Fruit fly (Drosophila melanogaster) whole organism, embryonic: ENCODE measurements around the gene MED15.

ENCODE experiments used
- CG12236 ChIP-seq: fragments of 200-800 bp; sonication (Bioruptor generic); optimal IDR thresholded peaks from 2 replicates; lab custom pipeline; 2016; ENCODE audit warnings: missing biosample characterization, missing genetic modification characterization
- CG12299 ChIP-seq: fragments of 200-800 bp; sonication (Bioruptor generic); optimal IDR thresholded peaks from 2 replicates; lab custom pipeline; 2018; ENCODE audit warnings: missing biosample characterization, mild to moderate bottlenecking, missing genetic modification characterization
- CG13624 ChIP-seq: fragments of 200-800 bp; sonication (Bioruptor generic); optimal IDR thresholded peaks from 2 replicates; lab custom pipeline; 2016; ENCODE audit warnings: missing biosample characterization, missing genetic modification characterization
- CG13894 ChIP-seq: fragments of 200-800 bp; sonication (Bioruptor generic); optimal IDR thresholded peaks from 3 replicates; lab custom pipeline; 2018; ENCODE audit warnings: missing biosample characterization, mild to moderate bottlenecking, missing genetic modification characterization, moderate library complexity
- CG15011 ChIP-seq: fragments of 200-800 bp; sonication (Bioruptor generic); optimal IDR thresholded peaks from 3 replicates; lab custom pipeline; 2018; ENCODE audit warnings: missing biosample characterization, mild to moderate bottlenecking, missing genetic modification characterization
- CG15269 ChIP-seq: fragments of 200-800 bp; sonication (Bioruptor generic); optimal IDR thresholded peaks from 2 replicates; lab custom pipeline; 2018; ENCODE audit warnings: missing biosample characterization, mild to moderate bottlenecking, missing genetic modification characterization, moderate library complexity
- CG15514 ChIP-seq: fragments of 200-800 bp; sonication (Bioruptor generic); optimal IDR thresholded peaks from 3 replicates; lab custom pipeline; 2017; ENCODE audit warnings: missing biosample characterization, missing genetic modification characterization, mild to moderate bottlenecking, moderate library complexity, missing genetic modification reagents
- CG17385 ChIP-seq: fragments of 200-800 bp; sonication (Bioruptor generic); optimal IDR thresholded peaks from 3 replicates; lab custom pipeline; 2018; ENCODE audit warnings: missing biosample characterization, mild to moderate bottlenecking, missing genetic modification characterization
- CG18599 ChIP-seq: fragments of 200-800 bp; sonication (Bioruptor generic); optimal IDR thresholded peaks from 3 replicates; lab custom pipeline; 2017; ENCODE audit warnings: missing biosample characterization, missing genetic modification characterization, mild to moderate bottlenecking, moderate library complexity, missing genetic modification reagents
- CG32532 ChIP-seq: fragments of 200-800 bp; sonication (Bioruptor generic); IDR thresholded peaks from 2 replicates; pipeline ENCODE4 v1.3.6; 2022; ENCODE audit warnings: missing biosample characterization, missing genetic modification characterization
- CG4328 ChIP-seq: fragments of 200-800 bp; sonication (Bioruptor generic); optimal IDR thresholded peaks from 3 replicates; lab custom pipeline; 2017; ENCODE audit warnings: missing biosample characterization, missing genetic modification reagents, missing genetic modification characterization
- CG6254 ChIP-seq: fragments of 200-800 bp; sonication (Bioruptor generic); optimal IDR thresholded peaks from 3 replicates; lab custom pipeline; 2017; ENCODE audit warnings: mild to moderate bottlenecking, missing biosample characterization, missing genetic modification reagents, missing genetic modification characterization
- CG6813 ChIP-seq: fragments of 200-800 bp; sonication (Bioruptor generic); optimal IDR thresholded peaks from 2 replicates; lab custom pipeline; 2017; ENCODE audit warnings: missing biosample characterization, missing genetic modification characterization, mild to moderate bottlenecking, moderate library complexity, missing genetic modification reagents
- CrebB ChIP-seq: fragments of 200-800 bp; sonication (Bioruptor generic); optimal IDR thresholded peaks from 3 replicates; lab custom pipeline; 2018; ENCODE audit warnings: missing biosample characterization, mild to moderate bottlenecking, missing genetic modification characterization
- Deaf1 ChIP-seq: fragments of 200-800 bp; optimal IDR thresholded peaks from 3 replicates; lab custom pipeline; 2019; ENCODE audit warnings: missing biosample characterization, mild to moderate bottlenecking, missing genetic modification characterization, moderate library complexity
- Dek ChIP-seq: fragments of 200-800 bp; sonication (Bioruptor generic); optimal IDR thresholded peaks from 3 replicates; lab custom pipeline; 2019; ENCODE audit warnings: missing biosample characterization, mild to moderate bottlenecking, missing genetic modification characterization, moderate library complexity
- Elba2 ChIP-seq: fragments of 200-800 bp; sonication (Bioruptor generic); optimal IDR thresholded peaks from 3 replicates; lab custom pipeline; 2016; ENCODE audit warnings: missing biosample characterization, missing genetic modification characterization
- GATAe ChIP-seq: fragments of 200-800 bp; sonication (Bioruptor generic); conservative IDR thresholded peaks from 2 replicates; pipeline ENCODE4 v1.3.6; 2022; ENCODE audit warnings: missing biosample characterization, missing genetic modification characterization
- HHEX ChIP-seq: fragments of 200-800 bp; sonication (Bioruptor generic); optimal IDR thresholded peaks from 3 replicates; lab custom pipeline; 2017; ENCODE audit warnings: missing biosample characterization, mild to moderate bottlenecking, missing genetic modification characterization, missing genetic modification reagents
- HLH54F ChIP-seq: fragments of 200-800 bp; sonication (Bioruptor generic); optimal IDR thresholded peaks from 3 replicates; lab custom pipeline; 2016; ENCODE audit warnings: missing biosample characterization, missing genetic modification characterization
- Hand ChIP-seq: fragments of 200-800 bp; sonication (Bioruptor generic); optimal IDR thresholded peaks from 2 replicates; lab custom pipeline; 2017; ENCODE audit warnings: mild to moderate bottlenecking, missing biosample characterization, missing genetic modification reagents, missing genetic modification characterization
- HmgZ ChIP-seq: fragments of 200-800 bp; sonication (Bioruptor generic); optimal IDR thresholded peaks from 2 replicates; lab custom pipeline; 2018; ENCODE audit warnings: missing biosample characterization, mild to moderate bottlenecking, missing genetic modification characterization
- Hmr ChIP-seq: fragments of 200-800 bp; sonication (Bioruptor generic); optimal IDR thresholded peaks from 3 replicates; lab custom pipeline; 2017; ENCODE audit warnings: mild to moderate bottlenecking, missing biosample characterization, missing genetic modification reagents, missing genetic modification characterization
- Hr78 ChIP-seq, 2 experiments: fragments of 200-800 bp in 1 of 2; fragments of >200 bp in 1 of 2; sonication (Bioruptor generic) in 1 of 2; optimal IDR thresholded peaks; 2 replicates each; lab custom pipeline; 2017 to 2019; ENCODE audit warnings: missing biosample characterization in 2 of 2, missing genetic modification characterization in 2 of 2, mild to moderate bottlenecking in 1 of 2, moderate library complexity in 1 of 2
- Meics ChIP-seq: fragments of 200-800 bp; sonication (Bioruptor generic); optimal IDR thresholded peaks from 2 replicates; lab custom pipeline; 2017; ENCODE audit warnings: missing biosample characterization, mild to moderate bottlenecking, missing genetic modification characterization
- NFAT ChIP-seq: fragments of 200-800 bp; sonication (Bioruptor generic); IDR thresholded peaks from 2 replicates; pipeline ENCODE4 v1.3.6; 2022; ENCODE audit warnings: missing biosample characterization, missing genetic modification characterization
- Nf-YC ChIP-seq: fragments of 200-800 bp; optimal IDR thresholded peaks from 3 replicates; lab custom pipeline; 2019; ENCODE audit warnings: missing biosample characterization, mild to moderate bottlenecking, missing genetic modification characterization, moderate library complexity
- PHDP ChIP-seq: fragments of 200-800 bp; sonication (Bioruptor generic); optimal IDR thresholded peaks from 3 replicates; lab custom pipeline; 2018; ENCODE audit warnings: missing biosample characterization, mild to moderate bottlenecking, missing genetic modification characterization, moderate library complexity
- Pdp1 ChIP-seq, 2 experiments: fragments of 200-800 bp; sonication (Bioruptor generic); optimal IDR thresholded peaks; 3 replicates each; lab custom pipeline; 2016; ENCODE audit warnings: missing biosample characterization in 2 of 2, missing genetic modification characterization in 2 of 2, mild to moderate bottlenecking in 1 of 2, moderate library complexity in 1 of 2
- Sry-δ ChIP-seq: fragments of 200-800 bp; sonication (Bioruptor generic); optimal IDR thresholded peaks from 2 replicates; lab custom pipeline; 2016; ENCODE audit warnings: missing biosample characterization, missing genetic modification characterization
- Xrp1 ChIP-seq: fragments of 200-800 bp; sonication (Bioruptor generic); IDR thresholded peaks from 2 replicates; pipeline ENCODE4 v1.3.6; 2022; ENCODE audit warnings: missing biosample characterization, missing genetic modification characterization
- YL-1 ChIP-seq: fragments of 200-800 bp; sonication (Bioruptor generic); optimal IDR thresholded peaks from 3 replicates; lab custom pipeline; 2017; ENCODE audit warnings: missing biosample characterization, mild to moderate bottlenecking, missing genetic modification characterization
- abd-A ChIP-seq: fragments of 200-800 bp; sonication (Bioruptor generic); optimal IDR thresholded peaks from 3 replicates; lab custom pipeline; 2019; ENCODE audit warnings: missing biosample characterization, mild to moderate bottlenecking, missing genetic modification characterization, moderate library complexity
- ap ChIP-seq: fragments of 200-800 bp; sonication (Bioruptor generic); IDR thresholded peaks from 2 replicates; pipeline ENCODE4 v1.3.6; 2022; ENCODE audit warnings: missing biosample characterization, missing genetic modification characterization
- bigmax ChIP-seq: fragments of 200-800 bp; sonication (Bioruptor generic); optimal IDR thresholded peaks from 2 replicates; lab custom pipeline; 2018; ENCODE audit warnings: missing biosample characterization, mild to moderate bottlenecking, missing genetic modification characterization
- dm ChIP-seq: fragments of 200-800 bp; sonication (Bioruptor generic); optimal IDR thresholded peaks from 3 replicates; lab custom pipeline; 2016; ENCODE audit warnings: missing biosample characterization, missing genetic modification characterization
- ems ChIP-seq: fragments of 200-800 bp; sonication (Bioruptor generic); optimal IDR thresholded peaks from 3 replicates; lab custom pipeline; 2016; ENCODE audit warnings: missing biosample characterization, missing genetic modification characterization
- fru ChIP-seq: fragments of >200 bp; optimal IDR thresholded peaks from 2 replicates; lab custom pipeline; 2017
- h ChIP-seq: fragments of >200 bp; optimal IDR thresholded peaks from 2 replicates; lab custom pipeline; 2017
- kay ChIP-seq: fragments of 200-800 bp; sonication (Bioruptor generic); optimal IDR thresholded peaks from 2 replicates; lab custom pipeline; 2016; ENCODE audit warnings: missing biosample characterization, missing genetic modification characterization
- lab ChIP-seq: fragments of 200-800 bp; sonication (Bioruptor generic); optimal IDR thresholded peaks from 3 replicates; lab custom pipeline; 2017; ENCODE audit warnings: missing biosample characterization, missing genetic modification characterization, mild to moderate bottlenecking, moderate library complexity, missing genetic modification reagents
- mirr ChIP-seq: fragments of 200-800 bp; sonication (Bioruptor generic); optimal IDR thresholded peaks from 3 replicates; lab custom pipeline; 2018; ENCODE audit warnings: missing biosample characterization, mild to moderate bottlenecking, missing genetic modification characterization
- onecut ChIP-seq: fragments of 200-800 bp; sonication (Bioruptor generic); IDR thresholded peaks from 2 replicates; pipeline ENCODE4 v1.3.6; 2022; ENCODE audit warnings: missing biosample characterization, missing genetic modification characterization
- salm ChIP-seq: fragments of 200-800 bp; sonication (Bioruptor generic); optimal IDR thresholded peaks from 2 replicates; lab custom pipeline; 2018; ENCODE audit warnings: missing biosample characterization, mild to moderate bottlenecking, missing genetic modification characterization
- sens-2 ChIP-seq: fragments of 200-800 bp; sonication (Bioruptor generic); IDR thresholded peaks from 2 replicates; pipeline ENCODE4 v1.3.6; 2022; ENCODE audit warnings: missing biosample characterization, missing genetic modification characterization
- slbo ChIP-seq: fragments of 200-800 bp; sonication (Bioruptor generic); IDR thresholded peaks from 2 replicates; pipeline ENCODE4 v1.3.6; 2022; ENCODE audit warnings: missing biosample characterization, missing genetic modification characterization
- sr ChIP-seq: fragments of 200-800 bp; sonication (Bioruptor generic); IDR thresholded peaks from 3 replicates; pipeline ENCODE4 v1.3.6; 2022; ENCODE audit warnings: missing biosample characterization, missing genetic modification characterization
- sug ChIP-seq: fragments of 200-800 bp; optimal IDR thresholded peaks from 2 replicates; lab custom pipeline; 2019; ENCODE audit warnings: missing biosample characterization, mild to moderate bottlenecking, missing genetic modification characterization, moderate library complexity
- tx ChIP-seq: fragments of 200-800 bp; sonication (Bioruptor generic); optimal IDR thresholded peaks from 2 replicates; lab custom pipeline; 2016; ENCODE audit warnings: missing biosample characterization, missing genetic modification characterization

The MED15 gene

dm6 chr2L:484281-484943, 11.6 kb downstream of the MED15 start (continued):
- TF ChIP-seq salm (tag; lab: Kevin White, UChicago), result peak; percentile 23
- TF ChIP-seq CG6813 (GFP tag; lab: Kevin White, UChicago), result peak; percentile 61
- no peak for TF ChIP-seq CG12299 (tag; lab: Kevin White, UChicago)
- TF ChIP-seq bigmax, result peak; percentile 12
- peak; percentile 81 for TF ChIP-seq Deaf1
- no peak for TF ChIP-seq CG6254 (GFP tag; lab: Kevin White, UChicago)
- peak; percentile 14 for TF ChIP-seq CG13624 (GFP tag; lab: Kevin White, UChicago)
- peak; percentile 62 for TF ChIP-seq HmgZ (tag; lab: Kevin White, UChicago)
- TF ChIP-seq kay (GFP tag; lab: Kevin White, UChicago), result no peak
- peak; percentile 66 for TF ChIP-seq CG32532 (GFP tag; lab: Robert Waterston, UW)
- TF ChIP-seq lab (GFP tag; lab: Kevin White, UChicago), result peak; percentile 75
- TF ChIP-seq CG15011, result no peak
- TF ChIP-seq sr (GFP tag; lab: Robert Waterston, UW), result peak; percentile 69; the same call in 2 of the 3 replicates
- TF ChIP-seq Elba2, result no peak
- no peak for TF ChIP-seq ems (GFP tag; lab: Kevin White, UChicago)
- TF ChIP-seq abd-A (tag; lab: Kevin White, UChicago), result peak; percentile 97
- peak; percentile 92 for TF ChIP-seq CG13894 (tag; lab: Kevin White, UChicago)
- peak; percentile 19; the same call in 1 of the 2 replicates for TF ChIP-seq Xrp1
- TF ChIP-seq dm, result peak; percentile 41
- peak in 1 of 2 experiments; percentile 14 for TF ChIP-seq Pdp1 (GFP tag; optimal IDR thresholded peaks at IDR 0.05; lab: Kevin White, UChicago)
- TF ChIP-seq onecut (GFP tag; lab: Robert Waterston, UW), result peak; percentile 7; the same call in 1 of the 2 replicates
- TF ChIP-seq fru (lab: Kevin White, UChicago), result no peak
- peak; percentile 25 for TF ChIP-seq CG15514 (GFP tag; lab: Kevin White, UChicago)
- TF ChIP-seq Meics (GFP tag; lab: Kevin White, UChicago), result peak; percentile 50
- no peak for TF ChIP-seq tx
- TF ChIP-seq CG17385, result peak; percentile 3
- peak; percentile 7 for TF ChIP-seq YL-1 (GFP tag; lab: Kevin White, UChicago)
- peak; percentile 72 for TF ChIP-seq sens-2
- no peak for TF ChIP-seq Sry-δ (GFP tag; lab: Kevin White, UChicago)
- TF ChIP-seq PHDP (tag; lab: Kevin White, UChicago), result peak; percentile 9
- TF ChIP-seq Hmr (GFP tag; lab: Kevin White, UChicago), result peak; percentile 57
- TF ChIP-seq Hr78 (GFP tag; optimal IDR thresholded peaks at IDR 0.05; lab: Kevin White, UChicago), result peak in 1 of 2 experiments; percentile 95
- peak; percentile 48 for TF ChIP-seq CG4328 (GFP tag; lab: Kevin White, UChicago)
- TF ChIP-seq CG15269 (tag; lab: Kevin White, UChicago), result peak; percentile 34
- peak; percentile 30; the same call in 1 of the 2 replicates for TF ChIP-seq slbo (GFP tag; lab: Robert Waterston, UW)
- TF ChIP-seq CrebB (tag; lab: Kevin White, UChicago), result peak; percentile 14
- peak; percentile 70 for TF ChIP-seq Hand (GFP tag; lab: Kevin White, UChicago)
- peak; percentile 66 for TF ChIP-seq HHEX (GFP tag; lab: Kevin White, UChicago)
- peak; percentile 51; the same call in 1 of the 2 replicates for TF ChIP-seq NFAT (GFP tag; lab: Robert Waterston, UW)
- TF ChIP-seq HLH54F (GFP tag; lab: Kevin White, UChicago), result peak; percentile 16
- peak; percentile 100 for TF ChIP-seq sug (tag; lab: Kevin White, UChicago)
- TF ChIP-seq h, result no peak
- peak; percentile 16 for TF ChIP-seq Nf-YC (tag; lab: Kevin White, UChicago)
- TF ChIP-seq mirr, result peak; percentile 93
- no peak for TF ChIP-seq ap
- TF ChIP-seq GATAe (GFP tag; lab: Robert Waterston, UW), result peak; percentile 50
- peak; percentile 32 for TF ChIP-seq Dek
- peak; percentile 69 for TF ChIP-seq CG18599 (GFP tag; lab: Kevin White, UChicago)
- TF ChIP-seq CG12236 (GFP tag; lab: Kevin White, UChicago), result no peak
